Fruit fly (Drosophila melanogaster) whole organism, embryonic: ENCODE data around the gene CG14866.

Source experiments
- CG10274 ChIP-seq: fragments of 200-800 bp; sonication (Bioruptor generic); optimal IDR thresholded peaks from 3 replicates; lab custom pipeline; 2017; ENCODE audit warnings: missing biosample characterization, mild to moderate bottlenecking, missing genetic modification characterization
- CG11398 ChIP-seq: fragments of 200-800 bp; sonication (Bioruptor generic); optimal IDR thresholded peaks from 2 replicates; lab custom pipeline; 2016; ENCODE audit warnings: missing biosample characterization, missing genetic modification characterization
- CG11696 ChIP-seq: fragments of 200-800 bp; sonication (Bioruptor generic); IDR thresholded peaks from 2 replicates; pipeline ENCODE4 v1.3.6; 2022; ENCODE audit warnings: missing biosample characterization, missing genetic modification characterization
- CG12236 ChIP-seq: fragments of 200-800 bp; sonication (Bioruptor generic); optimal IDR thresholded peaks from 2 replicates; lab custom pipeline; 2016; ENCODE audit warnings: missing biosample characterization, missing genetic modification characterization
- CG14965 ChIP-seq: fragments of 200-800 bp; sonication (Bioruptor generic); optimal IDR thresholded peaks from 2 replicates; lab custom pipeline; 2016; ENCODE audit warnings: missing biosample characterization, missing genetic modification characterization, borderline replicate concordance
- CG1647 ChIP-seq: fragments of 200-800 bp; sonication (Bioruptor generic); optimal IDR thresholded peaks from 3 replicates; lab custom pipeline; 2016; ENCODE audit warnings: missing biosample characterization, missing genetic modification characterization
- CG16779 ChIP-seq: fragments of 200-800 bp; sonication (Bioruptor generic); IDR thresholded peaks from 2 replicates; pipeline ENCODE4 v1.3.6; 2022; ENCODE audit warnings: missing biosample characterization, missing genetic modification characterization
- CG17568 ChIP-seq: fragments of 200-800 bp; sonication (Bioruptor generic); optimal IDR thresholded peaks from 2 replicates; lab custom pipeline; 2018; ENCODE audit warnings: missing biosample characterization, mild to moderate bottlenecking, missing genetic modification characterization, moderate library complexity
- CG18011 ChIP-seq: fragments of 200-800 bp; sonication (Bioruptor generic); optimal IDR thresholded peaks from 2 replicates; lab custom pipeline; 2017; ENCODE audit warnings: missing biosample characterization, missing genetic modification characterization, mild to moderate bottlenecking, moderate library complexity, missing genotype
- CG32772 ChIP-seq: fragments of 200-800 bp; sonication (Bioruptor generic); IDR thresholded peaks from 2 replicates; pipeline ENCODE4 v1.3.6; 2022; ENCODE audit warnings: missing biosample characterization, missing genetic modification characterization
- CG3281 ChIP-seq: fragments of 200-800 bp; sonication (Bioruptor generic); optimal IDR thresholded peaks from 3 replicates; lab custom pipeline; 2017; ENCODE audit warnings: missing biosample characterization, mild to moderate bottlenecking, missing genetic modification characterization
- CG4820 ChIP-seq: fragments of 200-800 bp; sonication (Bioruptor generic); optimal IDR thresholded peaks from 3 replicates; lab custom pipeline; 2016; ENCODE audit warnings: missing biosample characterization, missing genetic modification characterization
- CG6683 ChIP-seq: fragments of 200-800 bp; sonication (Bioruptor generic); optimal IDR thresholded peaks from 2 replicates; lab custom pipeline; 2017; ENCODE audit warnings: missing biosample characterization, mild to moderate bottlenecking, missing genetic modification characterization, missing genetic modification reagents
- CG7271 ChIP-seq: fragments of 200-800 bp; sonication (Bioruptor generic); optimal IDR thresholded peaks from 2 replicates; lab custom pipeline; 2018; ENCODE audit warnings: missing biosample characterization, mild to moderate bottlenecking, missing genetic modification characterization, moderate library complexity
- CG8765 ChIP-seq: fragments of 200-800 bp; sonication (Bioruptor generic); IDR thresholded peaks from 2 replicates; pipeline ENCODE4 v1.3.6; 2022; ENCODE audit warnings: missing biosample characterization, missing genetic modification characterization
- CoRest ChIP-seq: fragments of 200-800 bp; sonication (Bioruptor generic); optimal IDR thresholded peaks from 3 replicates; lab custom pipeline; 2018; ENCODE audit warnings: missing biosample characterization, mild to moderate bottlenecking, missing genetic modification characterization, moderate library complexity
- Dad ChIP-seq: fragments of 200-800 bp; sonication (Bioruptor generic); optimal IDR thresholded peaks from 3 replicates; lab custom pipeline; 2016; ENCODE audit warnings: missing biosample characterization, missing genetic modification characterization
- Dek ChIP-seq: fragments of 200-800 bp; sonication (Bioruptor generic); optimal IDR thresholded peaks from 3 replicates; lab custom pipeline; 2019; ENCODE audit warnings: missing biosample characterization, mild to moderate bottlenecking, missing genetic modification characterization, moderate library complexity
- Dp ChIP-seq: fragments of 200-800 bp; sonication (Bioruptor generic); optimal IDR thresholded peaks from 2 replicates; lab custom pipeline; 2018; ENCODE audit warnings: missing biosample characterization, mild to moderate bottlenecking, missing genetic modification characterization, moderate library complexity
- Dref ChIP-seq: fragments of 200-800 bp; sonication (Bioruptor generic); IDR thresholded peaks from 2 replicates; pipeline ENCODE4 v1.3.6; 2022; ENCODE audit warnings: missing biosample characterization, missing genetic modification characterization
- E2f1 ChIP-seq: fragments of 200-800 bp; sonication (Bioruptor generic); IDR thresholded peaks from 2 replicates; pipeline ENCODE4 v1.3.6; 2022; ENCODE audit warnings: missing biosample characterization, missing genetic modification characterization
- Eip74EF ChIP-seq, 2 experiments: fragments of 200-800 bp in 1 of 2; fragments of >200 bp in 1 of 2; sonication (Bioruptor generic) in 1 of 2; optimal IDR thresholded peaks; 2 replicates each; lab custom pipeline; 2017 to 2019; ENCODE audit warnings: missing biosample characterization in 2 of 2, missing genetic modification characterization in 2 of 2, mild to moderate bottlenecking in 1 of 2, moderate library complexity in 1 of 2
- Elba2 ChIP-seq: fragments of 200-800 bp; sonication (Bioruptor generic); optimal IDR thresholded peaks from 3 replicates; lab custom pipeline; 2016; ENCODE audit warnings: missing biosample characterization, missing genetic modification characterization
- HLH4C ChIP-seq: fragments of 200-800 bp; sonication (Bioruptor generic); IDR thresholded peaks from 3 replicates; pipeline ENCODE4 v1.3.6; 2022; ENCODE audit warnings: missing biosample characterization, missing genetic modification characterization; ENCODE audit not compliant: partially characterized antibody
- Mrtf ChIP-seq: fragments of 200-800 bp; sonication (Bioruptor generic); IDR thresholded peaks from 3 replicates; pipeline ENCODE4 v1.3.6; 2022; ENCODE audit warnings: missing biosample characterization, missing genetic modification characterization
- Neu2 ChIP-seq: fragments of 200-800 bp; sonication (Bioruptor generic); optimal IDR thresholded peaks from 3 replicates; lab custom pipeline; 2016; ENCODE audit warnings: missing biosample characterization, missing genetic modification characterization, borderline replicate concordance
- Pdp1 ChIP-seq, 2 experiments: fragments of 200-800 bp; sonication (Bioruptor generic); optimal IDR thresholded peaks; 3 replicates each; lab custom pipeline; 2016; ENCODE audit warnings: missing biosample characterization in 2 of 2, missing genetic modification characterization in 2 of 2, mild to moderate bottlenecking in 1 of 2, moderate library complexity in 1 of 2
- Ravus ChIP-seq: fragments of 200-800 bp; sonication (Bioruptor generic); IDR thresholded peaks from 2 replicates; pipeline ENCODE4 v1.3.6; 2022; ENCODE audit warnings: missing biosample characterization, missing genetic modification characterization
- Scr ChIP-seq: fragments of 200-800 bp; sonication (Bioruptor generic); IDR thresholded peaks from 2 replicates; pipeline ENCODE4 v1.3.6; 2022; ENCODE audit warnings: missing biosample characterization, missing genetic modification characterization; ENCODE audit not compliant: partially characterized antibody
- Sry-β ChIP-seq: fragments of 200-800 bp; sonication (Bioruptor generic); optimal IDR thresholded peaks from 2 replicates; lab custom pipeline; 2018; ENCODE audit warnings: missing biosample characterization, mild to moderate bottlenecking, missing genetic modification characterization, moderate library complexity
- Usf ChIP-seq: fragments of 200-800 bp; sonication (Bioruptor generic); optimal IDR thresholded peaks from 2 replicates; lab custom pipeline; 2017; ENCODE audit warnings: missing genotype, missing biosample characterization, missing genetic modification characterization
- YL-1 ChIP-seq: fragments of 200-800 bp; sonication (Bioruptor generic); optimal IDR thresholded peaks from 3 replicates; lab custom pipeline; 2017; ENCODE audit warnings: missing biosample characterization, mild to moderate bottlenecking, missing genetic modification characterization
- ato ChIP-seq: fragments of 200-800 bp; sonication (Bioruptor generic); IDR thresholded peaks from 2 replicates; pipeline ENCODE4 v1.3.6; 2022; ENCODE audit warnings: missing biosample characterization, missing genetic modification characterization; ENCODE audit not compliant: partially characterized antibody
- bigmax ChIP-seq: fragments of 200-800 bp; sonication (Bioruptor generic); optimal IDR thresholded peaks from 2 replicates; lab custom pipeline; 2018; ENCODE audit warnings: missing biosample characterization, mild to moderate bottlenecking, missing genetic modification characterization
- chif ChIP-seq, 2 experiments: fragments of 200-800 bp; sonication (Bioruptor generic); optimal IDR thresholded peaks; 3 replicates each; lab custom pipeline; 2016; ENCODE audit warnings: missing biosample characterization in 2 of 2, missing genetic modification characterization in 2 of 2
- dmrt11E ChIP-seq: fragments of 200-800 bp; sonication (Bioruptor generic); optimal IDR thresholded peaks from 3 replicates; lab custom pipeline; 2018; ENCODE audit warnings: missing biosample characterization, mild to moderate bottlenecking, missing genetic modification characterization, moderate library complexity
- fd64A ChIP-seq: fragments of 200-800 bp; sonication (Bioruptor generic); optimal IDR thresholded peaks from 3 replicates; lab custom pipeline; 2018; ENCODE audit warnings: missing biosample characterization, mild to moderate bottlenecking, missing genetic modification characterization
- gsb ChIP-seq: fragments of 200-800 bp; sonication (Bioruptor generic); IDR thresholded peaks from 2 replicates; pipeline ENCODE4 v1.3.6; 2022; ENCODE audit warnings: missing biosample characterization, missing genetic modification characterization
- gt ChIP-seq: fragments of 200-800 bp; sonication (Bioruptor generic); IDR thresholded peaks from 2 replicates; pipeline ENCODE4 v1.3.6; 2022; ENCODE audit warnings: missing biosample characterization, missing genetic modification characterization
- hth ChIP-seq: fragments of >200 bp; optimal IDR thresholded peaks from 2 replicates; lab custom pipeline; 2017; ENCODE audit warnings: inconsistent platforms
- nerfin-2 ChIP-seq: fragments of 200-800 bp; sonication (Bioruptor generic); IDR thresholded peaks from 2 replicates; pipeline ENCODE4 v1.3.6; 2022; ENCODE audit warnings: missing biosample characterization, missing genetic modification characterization; ENCODE audit not compliant: partially characterized antibody
- pb ChIP-seq: fragments of 200-800 bp; sonication (Bioruptor generic); optimal IDR thresholded peaks from 3 replicates; lab custom pipeline; 2016; ENCODE audit warnings: missing biosample characterization, missing genetic modification characterization
- peb ChIP-seq: fragments of 200-800 bp; sonication (Bioruptor generic); IDR thresholded peaks from 2 replicates; pipeline ENCODE4 v1.3.6; 2022; ENCODE audit warnings: missing biosample characterization, missing genetic modification characterization
- pros ChIP-seq: fragments of 200-800 bp; sonication (Bioruptor generic); optimal IDR thresholded peaks from 3 replicates; lab custom pipeline; 2019; ENCODE audit warnings: missing biosample characterization, mild to moderate bottlenecking, missing genetic modification characterization, moderate library complexity
- pum ChIP-seq: fragments of 200-800 bp; sonication (Bioruptor generic); optimal IDR thresholded peaks from 2 replicates; lab custom pipeline; 2016; ENCODE audit warnings: missing biosample characterization, missing genetic modification characterization
- sc ChIP-seq, 3 experiments: fragments of >200 bp in 2 of 3; fragments of 200-800 bp in 1 of 3; sonication (Bioruptor generic) in 1 of 3; optimal IDR thresholded peaks; 2 replicates in 2 of 3; 3 replicates in 1 of 3; lab custom pipeline; 2017; ENCODE audit warnings: mild to moderate bottlenecking in 1 of 3, missing biosample characterization in 1 of 3, missing genetic modification characterization in 1 of 3, missing genetic modification reagents in 1 of 3
- sug ChIP-seq: fragments of 200-800 bp; optimal IDR thresholded peaks from 2 replicates; lab custom pipeline; 2019; ENCODE audit warnings: missing biosample characterization, mild to moderate bottlenecking, missing genetic modification characterization, moderate library complexity
- wor ChIP-seq: fragments of 200-800 bp; sonication (Bioruptor generic); IDR thresholded peaks from 2 replicates; pipeline ENCODE4 v1.3.6; 2022; ENCODE audit warnings: missing biosample characterization, missing genetic modification characterization

CG14866 gene

DNA sequence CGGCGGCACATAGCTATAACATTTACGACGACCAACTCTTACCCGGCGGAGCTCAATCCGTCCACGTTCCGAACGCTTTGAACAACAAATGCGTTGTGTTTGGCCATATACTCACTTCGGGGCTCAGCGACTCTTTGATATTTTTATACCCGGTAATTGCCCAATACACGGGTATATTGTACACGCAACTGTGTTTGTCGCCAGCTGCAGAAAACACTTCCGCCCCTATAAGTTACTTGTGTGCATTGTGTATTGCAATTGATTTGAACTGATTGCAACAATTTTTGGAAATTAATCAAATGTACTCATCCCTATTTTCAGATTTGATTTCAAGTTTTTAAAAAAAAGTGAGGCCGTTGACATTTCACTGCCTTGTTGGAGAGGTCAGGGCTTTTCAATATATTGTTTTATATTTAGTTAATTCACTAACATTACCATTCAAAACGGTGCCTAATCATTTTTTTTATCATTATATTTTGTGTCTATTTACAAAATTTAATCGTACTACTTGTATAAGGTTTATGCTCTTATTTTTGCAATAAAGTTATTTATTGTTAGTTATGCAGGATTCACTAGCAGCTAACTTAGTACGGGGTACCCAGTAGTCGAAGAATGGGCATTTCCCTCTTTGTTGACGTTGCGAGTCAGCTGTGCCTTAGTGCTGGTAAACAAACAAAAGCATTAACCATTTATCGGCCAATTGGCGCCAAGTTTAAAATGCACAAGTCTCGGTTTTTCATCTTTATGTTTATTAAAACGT, 26.8 kb downstream of the CG14866 start, which contains the start of gene Nagk (continued):
- no peak for TF ChIP-seq Neu2 (GFP tag; lab: Kevin White, UChicago)
- peak; percentile 5; the same call in 1 of the 3 replicates for TF ChIP-seq Mrtf (GFP tag; lab: Robert Waterston, UW)
- no peak for TF ChIP-seq sc (optimal IDR thresholded peaks at IDR 0.05; lab: Kevin White, UChicago)
- TF ChIP-seq sc (GFP tag; optimal IDR thresholded peaks at IDR 0.05; lab: Kevin White, UChicago) = no peak
- peak; percentile 54 for TF ChIP-seq Dad
- TF ChIP-seq HLH4C (GFP tag; lab: Robert Waterston, UW) = no peak
- TF ChIP-seq pros = no peak
- peak; percentile 53 for TF ChIP-seq CG4820 (GFP tag; lab: Kevin White, UChicago)
- TF ChIP-seq gt (GFP tag; lab: Robert Waterston, UW) = no peak
- TF ChIP-seq CG1647 (GFP tag; lab: Kevin White, UChicago) = no peak
- TF ChIP-seq nerfin-2 (GFP tag; lab: Robert Waterston, UW) = no peak
- peak; percentile 56 for TF ChIP-seq CG10274 (GFP tag; lab: Kevin White, UChicago)
- TF ChIP-seq pb (GFP tag; lab: Kevin White, UChicago) = no peak
- peak; percentile 19; the same call in 1 of the 2 replicates for TF ChIP-seq CG11696
- no peak for TF ChIP-seq wor (GFP tag; lab: Robert Waterston, UW)
- TF ChIP-seq YL-1 (GFP tag; lab: Kevin White, UChicago) = peak; percentile 16
- TF ChIP-seq Dref (GFP tag; lab: Robert Waterston, UW) = peak; percentile 56
- peak; percentile 42 for TF ChIP-seq pum (GFP tag; lab: Kevin White, UChicago)
- TF ChIP-seq sug = peak; percentile 64
- TF ChIP-seq Eip74EF (GFP tag; optimal IDR thresholded peaks at IDR 0.05; lab: Kevin White, UChicago) = peak in 1 of 2 experiments; percentile 79
- peak; percentile 45 to 53 for TF ChIP-seq Pdp1 (GFP tag; optimal IDR thresholded peaks at IDR 0.05; lab: Kevin White, UChicago)
- TF ChIP-seq CG11398 (GFP tag; lab: Kevin White, UChicago) = no peak
- no peak for TF ChIP-seq CG6683
- TF ChIP-seq Dek (tag; lab: Kevin White, UChicago) = peak; percentile 35
- TF ChIP-seq gsb (GFP tag; lab: Robert Waterston, UW) = no peak
- TF ChIP-seq hth = no peak
- no peak for TF ChIP-seq CG7271 (tag; lab: Kevin White, UChicago)
- peak; percentile 10 for TF ChIP-seq Elba2 (GFP tag; lab: Kevin White, UChicago)
- TF ChIP-seq CG14965 (GFP tag; lab: Kevin White, UChicago) = no peak
- no peak for TF ChIP-seq CG16779 (GFP tag; lab: Robert Waterston, UW)
- no peak for TF ChIP-seq CG12236
- no peak for TF ChIP-seq Sry-β (GFP tag; lab: Kevin White, UChicago)
- TF ChIP-seq chif (GFP tag; optimal IDR thresholded peaks at IDR 0.05; lab: Kevin White, UChicago) = peak; percentile 9 to 72
- TF ChIP-seq ato (GFP tag; lab: Robert Waterston, UW) = no peak
- TF ChIP-seq Dp = peak; percentile 84
- TF ChIP-seq Usf (GFP tag; lab: Kevin White, UChicago) = peak; percentile 31
- TF ChIP-seq fd64A (GFP tag; lab: Kevin White, UChicago) = no peak
- TF ChIP-seq CG8765 (GFP tag; lab: Robert Waterston, UW) = no peak
- TF ChIP-seq E2f1 (GFP tag; lab: Robert Waterston, UW) = 0 out of 2 replicates have a peak, but pooled peaks have one; percentile 35
- no peak for TF ChIP-seq CG17568
- no peak for TF ChIP-seq bigmax (GFP tag; lab: Kevin White, UChicago)
- TF ChIP-seq Ravus (GFP tag; lab: Robert Waterston, UW) = no peak
- TF ChIP-seq peb (GFP tag; lab: Robert Waterston, UW) = no peak
- peak; percentile 34 for TF ChIP-seq dmrt11E
- no peak for TF ChIP-seq Scr (GFP tag; lab: Robert Waterston, UW)
- TF ChIP-seq CG32772 = no peak
- TF ChIP-seq CG18011 (GFP tag; lab: Kevin White, UChicago) = peak; percentile 36
- peak; percentile 77 for TF ChIP-seq CoRest (tag; lab: Kevin White, UChicago)
- peak; percentile 62 for TF ChIP-seq CG3281 (GFP tag; lab: Kevin White, UChicago)
